Fruit fly (Drosophila melanogaster) whole organism, embryonic: ENCODE results near the gene Hel25E.

Experiments used
- Asciz ChIP-seq: fragments of 200-800 bp; sonication (Bioruptor generic); optimal IDR thresholded peaks from 2 replicates; lab custom pipeline; 2017; ENCODE audit warnings: missing biosample characterization, mild to moderate bottlenecking, missing genetic modification characterization, missing genetic modification reagents
- Awh ChIP-seq: fragments of 200-800 bp; sonication (Bioruptor generic); IDR thresholded peaks from 2 replicates; pipeline ENCODE4, ENCODE4 v1.3.6; 2022; ENCODE audit warnings: missing biosample characterization, missing genetic modification characterization
- B-H1 ChIP-seq: fragments of 200-800 bp; sonication (Bioruptor generic); IDR thresholded peaks from 3 replicates; pipeline ENCODE4 v1.3.6; 2022; ENCODE audit warnings: missing biosample characterization, missing genetic modification characterization
- C15 ChIP-seq: fragments of 200-800 bp; sonication (Bioruptor generic); IDR thresholded peaks from 3 replicates; pipeline ENCODE4 v1.3.6; 2022; ENCODE audit warnings: missing biosample characterization, missing genetic modification characterization
- CG10267 ChIP-seq: fragments of 200-800 bp; sonication (Bioruptor generic); optimal IDR thresholded peaks from 2 replicates; lab custom pipeline; 2018; ENCODE audit warnings: missing biosample characterization, mild to moderate bottlenecking, missing genetic modification characterization, moderate library complexity
- CG11560 ChIP-seq: fragments of 200-800 bp; sonication (Bioruptor generic); IDR thresholded peaks from 3 replicates; pipeline ENCODE4 v1.3.6; 2022; ENCODE audit warnings: missing biosample characterization, missing genetic modification characterization
- CG13296 ChIP-seq: fragments of 200-800 bp; sonication (Bioruptor generic); optimal IDR thresholded peaks from 3 replicates; lab custom pipeline; 2018; ENCODE audit warnings: missing biosample characterization, mild to moderate bottlenecking, missing genetic modification characterization
- CG15269 ChIP-seq: fragments of 200-800 bp; sonication (Bioruptor generic); optimal IDR thresholded peaks from 2 replicates; lab custom pipeline; 2018; ENCODE audit warnings: missing biosample characterization, mild to moderate bottlenecking, missing genetic modification characterization, moderate library complexity
- CG15696 ChIP-seq: fragments of 200-800 bp; sonication (Bioruptor generic); optimal IDR thresholded peaks from 2 replicates; lab custom pipeline; 2019; ENCODE audit warnings: missing biosample characterization, mild to moderate bottlenecking, missing genetic modification characterization, moderate library complexity
- CG16779 ChIP-seq: fragments of 200-800 bp; sonication (Bioruptor generic); IDR thresholded peaks from 2 replicates; pipeline ENCODE4 v1.3.6; 2022; ENCODE audit warnings: missing biosample characterization, missing genetic modification characterization
- CG16813 ChIP-seq: fragments of 200-800 bp; sonication (Bioruptor generic); IDR thresholded peaks from 3 replicates; pipeline ENCODE4 v1.3.6; 2022; ENCODE audit warnings: missing biosample characterization, missing genetic modification characterization; ENCODE audit not compliant: partially characterized antibody
- CG17385 ChIP-seq: fragments of 200-800 bp; sonication (Bioruptor generic); optimal IDR thresholded peaks from 3 replicates; lab custom pipeline; 2018; ENCODE audit warnings: missing biosample characterization, mild to moderate bottlenecking, missing genetic modification characterization
- CG18619 ChIP-seq: fragments of 200-800 bp; sonication (Bioruptor generic); optimal IDR thresholded peaks from 3 replicates; lab custom pipeline; 2017; ENCODE audit warnings: missing biosample characterization, mild to moderate bottlenecking, missing genetic modification characterization
- CG2202 ChIP-seq: fragments of 200-800 bp; sonication (Bioruptor generic); optimal IDR thresholded peaks from 2 replicates; lab custom pipeline; 2018; ENCODE audit warnings: missing biosample characterization, mild to moderate bottlenecking, missing genetic modification characterization
- CG30431 ChIP-seq: fragments of 200-800 bp; sonication (Bioruptor generic); optimal IDR thresholded peaks from 2 replicates; lab custom pipeline; 2017; ENCODE audit warnings: missing biosample characterization, missing genetic modification characterization
- CG31365 ChIP-seq: fragments of 200-800 bp; sonication (Bioruptor generic); optimal IDR thresholded peaks from 2 replicates; lab custom pipeline; 2018; ENCODE audit warnings: missing biosample characterization, mild to moderate bottlenecking, missing genetic modification characterization
- CG3163 ChIP-seq: fragments of 200-800 bp; sonication (Bioruptor generic); optimal IDR thresholded peaks from 3 replicates; lab custom pipeline; 2016; ENCODE audit warnings: missing biosample characterization, missing genetic modification characterization
- CG43689 ChIP-seq: fragments of 200-800 bp; sonication (Bioruptor generic); IDR thresholded peaks from 2 replicates; pipeline ENCODE4 v1.3.6; 2022; ENCODE audit warnings: missing biosample characterization, missing genetic modification characterization
- CG5245 ChIP-seq: fragments of 200-800 bp; sonication (Bioruptor generic); optimal IDR thresholded peaks from 3 replicates; lab custom pipeline; 2016; ENCODE audit warnings: missing biosample characterization, missing genetic modification characterization
- CG8359 ChIP-seq: fragments of 200-800 bp; sonication (Bioruptor generic); optimal IDR thresholded peaks from 2 replicates; lab custom pipeline; 2017; ENCODE audit warnings: missing biosample characterization, mild to moderate bottlenecking, missing genetic modification characterization, borderline replicate concordance
- CG8478 ChIP-seq: fragments of >200 bp; optimal IDR thresholded peaks from 2 replicates; lab custom pipeline; 2018
- CG9609 ChIP-seq: fragments of 200-800 bp; sonication (Bioruptor generic); optimal IDR thresholded peaks from 3 replicates; lab custom pipeline; 2016; ENCODE audit warnings: missing biosample characterization, missing genetic modification characterization
- Chrac-16 ChIP-seq: fragments of 200-800 bp; sonication (Bioruptor generic); optimal IDR thresholded peaks from 3 replicates; lab custom pipeline; 2016; ENCODE audit warnings: missing biosample characterization, missing genetic modification characterization
- Dip2 ChIP-seq: fragments of 200-800 bp; sonication (Bioruptor generic); IDR thresholded peaks from 2 replicates; pipeline ENCODE4 v1.3.6; 2022; ENCODE audit warnings: missing biosample characterization, missing genetic modification characterization
- Dll ChIP-seq: fragments of 200-800 bp; sonication (Bioruptor generic); IDR thresholded peaks from 4 replicates; pipeline ENCODE4 v1.3.6; 2022; ENCODE audit warnings: missing biosample characterization, missing genetic modification characterization; ENCODE audit not compliant: partially characterized antibody
- Drgx ChIP-seq: fragments of 200-800 bp; sonication (Bioruptor generic); IDR thresholded peaks from 2 replicates; pipeline ENCODE4 v1.3.6; 2022; ENCODE audit warnings: missing biosample characterization, missing genetic modification characterization
- Ets97D ChIP-seq: fragments of 200-800 bp; sonication (Bioruptor generic); optimal IDR thresholded peaks from 3 replicates; lab custom pipeline; 2016; ENCODE audit warnings: missing biosample characterization, missing genetic modification characterization
- Fer2 ChIP-seq: fragments of 200-800 bp; sonication (Bioruptor generic); optimal IDR thresholded peaks from 2 replicates; lab custom pipeline; 2018; ENCODE audit warnings: missing biosample characterization, mild to moderate bottlenecking, missing genetic modification characterization, moderate library complexity
- H15 ChIP-seq: fragments of 200-800 bp; sonication (Bioruptor generic); IDR thresholded peaks from 3 replicates; pipeline ENCODE4 v1.3.6; 2022; ENCODE audit warnings: missing biosample characterization, missing genetic modification characterization
- HLH3B ChIP-seq: fragments of 200-800 bp; sonication (Bioruptor generic); IDR thresholded peaks from 2 replicates; pipeline ENCODE4 v1.3.6; 2022; ENCODE audit warnings: missing biosample characterization, missing genetic modification characterization
- HLH54F ChIP-seq: fragments of 200-800 bp; sonication (Bioruptor generic); optimal IDR thresholded peaks from 3 replicates; lab custom pipeline; 2016; ENCODE audit warnings: missing biosample characterization, missing genetic modification characterization
- Opbp ChIP-seq: fragments of 200-800 bp; sonication (Bioruptor generic); IDR thresholded peaks from 3 replicates; pipeline ENCODE4 v1.3.6; 2022; ENCODE audit warnings: missing biosample characterization, missing genetic modification characterization; ENCODE audit not compliant: partially characterized antibody
- Sry-β ChIP-seq: fragments of 200-800 bp; sonication (Bioruptor generic); optimal IDR thresholded peaks from 2 replicates; lab custom pipeline; 2018; ENCODE audit warnings: missing biosample characterization, mild to moderate bottlenecking, missing genetic modification characterization, moderate library complexity
- Ssrp ChIP-seq: fragments of 200-800 bp; sonication (Bioruptor generic); optimal IDR thresholded peaks from 2 replicates; lab custom pipeline; 2018; ENCODE audit warnings: missing biosample characterization, mild to moderate bottlenecking, missing genetic modification characterization, moderate library complexity
- Vsx1 ChIP-seq: fragments of 200-800 bp; sonication (Bioruptor generic); optimal IDR thresholded peaks from 2 replicates; lab custom pipeline; 2017; ENCODE audit warnings: missing biosample characterization, mild to moderate bottlenecking, missing genetic modification characterization, missing genetic modification reagents
- chinmo ChIP-seq: fragments of 200-800 bp; sonication (Bioruptor generic); IDR thresholded peaks from 4 replicates; pipeline ENCODE4 v1.3.6; 2022; ENCODE audit warnings: missing biosample characterization, missing genetic modification characterization; ENCODE audit not compliant: partially characterized antibody
- dan ChIP-seq: fragments of 200-800 bp; sonication (Bioruptor generic); IDR thresholded peaks from 2 replicates; pipeline ENCODE4 v1.3.6; 2022; ENCODE audit warnings: missing biosample characterization, missing genetic modification characterization
- ewg ChIP-seq: fragments of 200-800 bp; sonication (Bioruptor generic); optimal IDR thresholded peaks from 3 replicates; lab custom pipeline; 2017; ENCODE audit warnings: mild to moderate bottlenecking, missing biosample characterization, missing genetic modification reagents, missing genetic modification characterization
- jing ChIP-seq: fragments of 200-800 bp; sonication (Bioruptor generic); optimal IDR thresholded peaks from 2 replicates; lab custom pipeline; 2018; ENCODE audit warnings: missing biosample characterization, mild to moderate bottlenecking, missing genetic modification characterization
- kni ChIP-seq: fragments of 200-800 bp; sonication (Bioruptor generic); optimal IDR thresholded peaks from 3 replicates; lab custom pipeline; 2017; ENCODE audit warnings: mild to moderate bottlenecking, missing biosample characterization, missing genetic modification reagents, missing genetic modification characterization
- nom ChIP-seq: fragments of 200-800 bp; sonication (Bioruptor generic); optimal IDR thresholded peaks from 2 replicates; lab custom pipeline; 2017; ENCODE audit warnings: missing biosample characterization, missing genetic modification characterization, mild to moderate bottlenecking, moderate library complexity, missing genetic modification reagents
- odd ChIP-seq: fragments of 200-800 bp; sonication (Bioruptor generic); optimal IDR thresholded peaks from 2 replicates; lab custom pipeline; 2017; ENCODE audit warnings: missing biosample characterization, mild to moderate bottlenecking, missing genetic modification characterization
- onecut ChIP-seq: fragments of 200-800 bp; sonication (Bioruptor generic); IDR thresholded peaks from 2 replicates; pipeline ENCODE4 v1.3.6; 2022; ENCODE audit warnings: missing biosample characterization, missing genetic modification characterization
- pfk ChIP-seq: fragments of 200-800 bp; sonication (Bioruptor generic); optimal IDR thresholded peaks from 2 replicates; lab custom pipeline; 2018; ENCODE audit warnings: missing biosample characterization, mild to moderate bottlenecking, missing genetic modification characterization, moderate library complexity
- psq ChIP-seq: fragments of 200-800 bp; sonication (Bioruptor generic); optimal IDR thresholded peaks from 2 replicates; lab custom pipeline; 2017; ENCODE audit warnings: missing biosample characterization, missing genetic modification characterization
- ro ChIP-seq: fragments of 200-800 bp; sonication (Bioruptor generic); IDR thresholded peaks from 2 replicates; pipeline ENCODE4 v1.3.6; 2022; ENCODE audit warnings: missing biosample characterization, missing genetic modification characterization
- tio ChIP-seq: fragments of 200-800 bp; sonication (Bioruptor generic); optimal IDR thresholded peaks from 2 replicates; lab custom pipeline; 2017; ENCODE audit warnings: missing biosample characterization, missing genetic modification characterization, inconsistent platforms
- unc-4 ChIP-seq: fragments of 200-800 bp; sonication (Bioruptor generic); IDR thresholded peaks from 2 replicates; pipeline ENCODE4 v1.3.6; 2022; ENCODE audit warnings: missing biosample characterization, missing genetic modification characterization; ENCODE audit not compliant: partially characterized antibody

Hel25E gene

DNA sequence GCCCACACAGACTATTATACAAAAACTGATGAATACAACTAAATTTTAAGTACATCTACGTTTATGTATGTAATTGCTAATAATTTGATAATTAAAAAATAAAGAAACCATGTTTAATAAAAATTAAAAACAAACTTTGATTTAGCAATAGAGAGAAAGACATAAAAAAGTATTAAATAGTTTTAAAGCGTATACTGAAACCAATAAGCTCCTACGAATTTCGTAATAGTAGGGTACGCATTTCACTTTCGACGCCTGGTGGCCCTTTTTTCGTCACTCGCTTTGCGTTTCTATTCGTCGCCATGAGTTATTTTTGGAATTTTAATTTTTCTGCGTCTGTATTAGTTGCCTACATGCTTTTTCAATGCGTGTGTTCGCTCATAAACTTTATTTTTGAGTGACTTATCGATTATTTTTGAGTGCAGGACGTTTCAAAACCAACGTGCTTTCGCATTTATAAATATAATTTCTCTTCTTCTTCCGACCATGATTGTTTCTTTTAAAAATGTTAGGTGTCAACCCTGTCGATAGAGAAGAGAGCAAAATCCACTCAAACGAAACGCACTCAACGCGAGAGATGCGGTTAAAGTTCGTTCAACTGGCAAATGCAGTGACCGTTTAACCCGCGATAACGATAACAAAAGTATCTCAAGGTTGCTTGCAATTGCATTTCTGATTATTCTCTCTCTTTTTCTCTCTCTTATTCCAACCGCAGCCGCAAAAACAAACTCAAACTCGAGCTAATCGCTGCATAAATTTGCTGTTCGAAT is 4.6 kb upstream of the Hel25E start, which contains the start of gene Oscillin (continued):
- TF ChIP-seq ewg (GFP tag; lab: Kevin White, UChicago) (peak; percentile 48), dan (GFP tag; lab: Robert Waterston, UW) (no peak), psq (GFP tag; lab: Kevin White, UChicago) (peak; percentile 88), CG15696 (peak; percentile 58), odd (GFP tag; lab: Kevin White, UChicago) (peak; percentile 76), jing (GFP tag; lab: Kevin White, UChicago) (no peak), CG8359 (GFP tag; lab: Kevin White, UChicago) (peak; percentile 44), onecut (GFP tag; lab: Robert Waterston, UW) (peak; percentile 67), HLH54F (no peak), CG11560 (tag; lab: Robert Waterston, UW) (no peak), kni (GFP tag; lab: Kevin White, UChicago) (peak; percentile 52), Ets97D (GFP tag; lab: Kevin White, UChicago) (no peak), Ssrp (tag; lab: Kevin White, UChicago) (peak; percentile 85), Chrac-16 (GFP tag; lab: Kevin White, UChicago) (no peak), HLH3B (GFP tag; lab: Robert Waterston, UW) (peak; percentile 78), CG13296 (GFP tag; lab: Kevin White, UChicago) (peak; percentile 78), Fer2 (tag; lab: Kevin White, UChicago) (peak; percentile 74), CG8478 (lab: Kevin White, UChicago) (no peak), CG9609 (GFP tag; lab: Kevin White, UChicago) (no peak), Dip2 (GFP tag; lab: Robert Waterston, UW) (no peak), CG31365 (tag; lab: Kevin White, UChicago) (no peak), CG16813 (GFP tag; lab: Robert Waterston, UW) (peak; percentile 68; the same call in 2 of the 3 replicates), Opbp (GFP tag; lab: Robert Waterston, UW) (peak; percentile 93; the same call in 2 of the 3 replicates), CG15269 (peak; percentile 75), unc-4 (GFP tag; lab: Robert Waterston, UW) (0 out of 2 replicates have a peak, but pooled peaks have one; percentile 43), Dll (GFP tag; lab: Robert Waterston, UW) (peak; percentile 66; the same call in 3 of the 4 replicates), CG3163 (GFP tag; lab: Kevin White, UChicago) (no peak), CG5245 (peak; percentile 67), Sry-β (no peak), CG10267 (peak; percentile 83), Drgx (GFP tag; lab: Robert Waterston, UW) (peak; percentile 77), Vsx1 (GFP tag; lab: Kevin White, UChicago) (no peak), tio (GFP tag; lab: Kevin White, UChicago) (no peak), CG16779 (GFP tag; lab: Robert Waterston, UW) (no peak), CG43689 (GFP tag; lab: Robert Waterston, UW) (no peak), CG17385 (GFP tag; lab: Kevin White, UChicago) (peak; percentile 89), CG30431 (peak; percentile 45), chinmo (GFP tag; lab: Robert Waterston, UW) (peak; percentile 85; the same call in 3 of the 4 replicates), ro (GFP tag; lab: Robert Waterston, UW) (peak; percentile 51; the same call in 1 of the 2 replicates), pfk (GFP tag; lab: Kevin White, UChicago) (no peak), CG2202 (tag; lab: Kevin White, UChicago) (peak; percentile 28), C15 (GFP tag; lab: Robert Waterston, UW) (0 out of 3 replicates have a peak, but pooled peaks have one; percentile 48), Awh (peak; percentile 91), CG18619 (peak; percentile 49), B-H1 (GFP tag; lab: Robert Waterston, UW) (peak; percentile 72; the same call in 2 of the 3 replicates), H15 (peak; percentile 72), nom (GFP tag; lab: Kevin White, UChicago) (peak; percentile 47), Asciz (GFP tag; lab: Kevin White, UChicago) (peak; percentile 86)
